Worm (Caenorhabditis elegans) whole organism, L2 larva: Measurements from ENCODE around the gene coa-7.

Experiments
- ama-1 ChIP-seq: fragments of 150-350 bp; optimal IDR thresholded peaks from 2 replicates; lab custom pipeline; 2018; ENCODE audit warnings: inconsistent platforms
- nhr-25 ChIP-seq: fragments of 150-350 bp; sonication (generic microtip); optimal IDR thresholded peaks from 3 replicates; lab custom pipeline; 2014; ENCODE audit warnings: missing biosample characterization, missing genetic modification characterization
- sem-4 ChIP-seq: fragments of 150-350 bp; optimal IDR thresholded peaks from 2 replicates; lab custom pipeline; 2014; ENCODE audit warnings: missing biosample characterization, missing genetic modification reagents, missing genetic modification characterization

DNA sequence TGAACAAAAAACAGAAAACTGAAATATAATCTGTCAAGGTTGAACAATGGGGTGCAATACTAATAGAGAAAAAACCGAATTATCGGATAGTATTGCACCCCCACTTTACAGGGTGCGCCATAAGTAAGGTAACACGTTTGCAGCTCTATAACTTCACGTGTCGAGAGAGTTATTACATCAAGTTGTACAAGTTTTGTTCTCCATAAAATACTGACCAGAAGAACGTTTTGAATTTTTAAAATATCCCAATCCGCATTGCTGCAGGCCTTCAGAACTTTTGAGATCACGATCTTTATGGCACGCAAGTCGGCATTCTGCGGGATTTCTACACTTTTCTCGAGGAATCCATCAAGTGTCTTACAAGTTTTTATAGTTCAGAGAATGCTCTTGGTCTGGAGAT is 13.1 kb downstream of the coa-7 start:
- no peak for TF ChIP-seq sem-4
- no peak for TF ChIP-seq nhr-25 (tag; lab: Kevin White, UChicago)
- TF ChIP-seq ama-1 (lab: Kevin White, UChicago), result no peak
